Worm (Caenorhabditis elegans): Measurements from ENCODE around the gene gly-14.
A peak's percentile ranks its signal among the peaks of the same experiment; 100 is the strongest.
"Not testable (repeated sequence)": the region's sequence is repeated elsewhere in the genome, so short reads cannot be mapped to it uniquely, and the experiment has no call there.

gly-14 gene

ce11 chrIII:3456226-3456625 is 36.8 kb downstream of the gly-14 start (continued):
- TF ChIP-seq nhr-237 (tag; optimal IDR thresholded peaks at IDR 0.05): peak; percentile 86

ce11 chrIII:3454045-3454444 is 39.0 kb downstream of the gly-14 start, which contains the start of gene C34C12.1:
TSS of gene C34C12.1 (plus strand) at chrIII:3454345.
- TF ChIP-seq dmd-4, alr-1, ztf-11 (tag; optimal IDR thresholded peaks at IDR 0.05): not testable (repeated sequence)

ce11 chrIII:3453486-3453885 is 39.6 kb downstream of the gly-14 start, which contains the start of gene C34C12.2:
TSS of gene C34C12.2 (plus strand) at chrIII:3453786.
- TF ChIP-seq nhr-77, nhr-237, snpc-4 (tag; optimal IDR thresholded peaks at IDR 0.05): not testable (repeated sequence)

- TF ChIP-seq ama-1 (optimal IDR thresholded peaks at IDR 0.05) (no peak), snpc-4 (tag; optimal IDR thresholded peaks at IDR 0.05) (no peak), nhr-77 (tag; optimal IDR thresholded peaks at IDR 0.05) (no peak), nhr-129 (tag; optimal IDR thresholded peaks at IDR 0.05) (no peak), R02D3.7 (tag; optimal IDR thresholded peaks at IDR 0.05) (no peak), nhr-11 (tag; optimal IDR thresholded peaks at IDR 0.05) (no peak), gmeb-1 (tag; optimal IDR thresholded peaks at IDR 0.05) (no peak), elt-3 (tag; optimal IDR thresholded peaks at IDR 0.05) (no peak), nhr-23 (tag; optimal IDR thresholded peaks at IDR 0.05) (no peak), fos-1 (tag; optimal IDR thresholded peaks at IDR 0.05) (no peak), unc-39 (tag; optimal IDR thresholded peaks at IDR 0.05) (no peak), blmp-1 (tag; optimal IDR thresholded peaks at IDR 0.05; ENCODE audit: insufficient read depth) (no peak), mab-5 (tag; optimal IDR thresholded peaks at IDR 0.05) (no peak), nhr-25 (tag; optimal IDR thresholded peaks at IDR 0.05) (no peak), alr-1 (tag; optimal IDR thresholded peaks at IDR 0.05) (no peak), sma-3 (GFP tag; optimal IDR thresholded peaks at IDR 0.05) (no peak), unc-62 (GFP tag; optimal IDR thresholded peaks at IDR 0.05) (no peak), ceh-16 (tag; optimal IDR thresholded peaks at IDR 0.05) (no peak)
These were observed 40.4 kb downstream of the gly-14 start, which contains the start of the genes K01A11.3 and C34C12.12 for ce11 chrIII:3452563-3453210. TSS of gene K01A11.3 (minus strand) at chrIII:3452613. TSS of gene C34C12.12 (plus strand) at chrIII:3453194.

ce11 chrIII:3444139-3444538 is 48.9 kb downstream of the gly-14 start, which contains the start of gene spe-41:
TSS of gene spe-41 (minus strand) at chrIII:3444210.
- TF ChIP-seq crh-2 (tag; optimal IDR thresholded peaks at IDR 0.05) (no peak), zag-1 (tag; optimal IDR thresholded peaks at IDR 0.05) (no peak), ceh-82 (tag; optimal IDR thresholded peaks at IDR 0.05) (no peak), elt-3 (tag; optimal IDR thresholded peaks at IDR 0.05) (no peak), nhr-77 (tag; optimal IDR thresholded peaks at IDR 0.05) (no peak), nhr-10 (tag; optimal IDR thresholded peaks at IDR 0.05) (no peak), ztf-1 (GFP tag; conservative IDR thresholded peaks at IDR 0.05) (no peak), ama-1 (optimal IDR thresholded peaks at IDR 0.05) (no peak), unc-39 (tag; optimal IDR thresholded peaks at IDR 0.05) (no peak), Y55F3AM.14 (GFP tag; optimal IDR thresholded peaks at IDR 0.05) (no peak), peb-1 (tag; optimal IDR thresholded peaks at IDR 0.05) (no peak), sma-9 (GFP tag; optimal IDR thresholded peaks at IDR 0.05) (no peak), sma-9 (tag; optimal IDR thresholded peaks at IDR 0.05) (no peak), nhr-21 (tag; optimal IDR thresholded peaks at IDR 0.05) (no peak), fos-1 (tag; optimal IDR thresholded peaks at IDR 0.05) (no peak), C34F6.9 (tag; optimal IDR thresholded peaks at IDR 0.05) (no peak), blmp-1 (tag; optimal IDR thresholded peaks at IDR 0.05; ENCODE audit: insufficient read depth) (no peak), unc-55 (GFP tag; optimal IDR thresholded peaks at IDR 0.05) (no peak), lsy-2 (tag; optimal IDR thresholded peaks at IDR 0.05) (no peak), elt-1 (tag; optimal IDR thresholded peaks at IDR 0.05) (no peak)
